Worm (Caenorhabditis elegans) whole organism, young adult: ENCODE data around the gene K01D12.5.

ENCODE experiments used
- F49E8.2 ChIP-seq: sonication (generic microtip); optimal IDR thresholded peaks from 3 replicates; lab custom pipeline; 2017; ENCODE audit warnings: missing genetic modification characterization, mild to moderate bottlenecking, missing compliant biosample characterization, antibody characterized with exemption, moderate library complexity; ENCODE audit not compliant: insufficient read depth
- Y56A3A.18 ChIP-seq: fragments of 200-800 bp; sonication (Bioruptor generic); IDR thresholded peaks from 2 replicates; pipeline ENCODE4 v1.3.6; 2022; ENCODE audit warnings: missing genetic modification reagents, missing genetic modification characterization, missing compliant biosample characterization
- lin-26 ChIP-seq: fragments of 200-800 bp; sonication (Bioruptor generic); IDR thresholded peaks from 2 replicates; pipeline ENCODE4 v1.3.6; 2022; ENCODE audit warnings: missing genetic modification reagents, missing genetic modification characterization, missing compliant biosample characterization
- ztf-6 ChIP-seq: fragments of 200-800 bp; sonication (Bioruptor generic); IDR thresholded peaks from 2 replicates; pipeline ENCODE4 v1.3.6; 2022; ENCODE audit warnings: missing genetic modification reagents, missing genetic modification characterization, missing compliant biosample characterization

- TF ChIP-seq lin-26 = no peak
- TF ChIP-seq F49E8.2 (tag; lab: Kevin White, UChicago) = no peak
- no peak for TF ChIP-seq ztf-6 (GFP tag; lab: Robert Waterston, UW)
- TF ChIP-seq Y56A3A.18 = no peak
These were observed 35.5 kb downstream of the K01D12.5 start for ce11 chrV:12433105-12433504.
